Worm (Caenorhabditis elegans): ENCODE measurements around the gene catp-2.

DNA sequence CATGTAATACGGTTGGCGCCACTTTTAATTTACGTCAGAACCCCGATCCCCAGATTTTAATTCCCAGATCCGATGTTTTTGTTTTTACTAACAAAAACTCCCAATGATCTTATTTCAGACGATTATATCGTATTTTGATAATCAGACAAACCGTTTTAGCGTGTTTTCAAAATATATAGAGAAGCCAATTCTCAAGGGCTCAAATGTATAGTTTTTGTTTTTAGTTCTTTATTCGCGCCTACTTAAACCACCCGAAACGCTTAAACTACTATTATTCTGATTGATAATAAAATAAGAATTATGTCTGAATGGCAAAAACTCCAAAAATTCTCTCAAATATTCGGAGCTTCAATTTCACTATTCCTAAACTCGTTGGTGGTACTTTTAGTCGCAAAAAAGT lies 22.0 kb downstream of the catp-2 start, which contains the start of gene str-208:
- TF ChIP-seq nhr-237 (tag; optimal IDR thresholded peaks at IDR 0.05) = no peak
- TF ChIP-seq nhr-76 (tag; optimal IDR thresholded peaks at IDR 0.05) = no peak
- TF ChIP-seq vab-15 (tag; optimal IDR thresholded peaks at IDR 0.05) = no peak
- TF ChIP-seq lin-14 (GFP tag; optimal IDR thresholded peaks at IDR 0.05) = no peak

Data from whole organism, L1 larva.